Worm (Caenorhabditis elegans) whole organism, L4/young adult: ENCODE measurements around the gene Y57A10A.4.

Experiments
- W03F9.2 ChIP-seq: fragments of 150-350 bp; optimal IDR thresholded peaks from 2 replicates; lab custom pipeline; 2014; ENCODE audit warnings: missing biosample characterization, missing genetic modification characterization
- dao-5 ChIP-seq: sonication (generic microtip); optimal IDR thresholded peaks from 2 replicates; lab custom pipeline; 2016; ENCODE audit warnings: missing genotype, missing genetic modification characterization, moderate library complexity, missing compliant biosample characterization
- him-1 ChIP-seq: sonication (generic microtip); optimal IDR thresholded peaks from 2 replicates; lab custom pipeline; 2016; ENCODE audit warnings: missing genotype, missing genetic modification reagents, missing genetic modification characterization, missing compliant biosample characterization

Gene Y57A10A.4

ce11 chrII:12169487-12170128 lies 17.9 kb downstream of the Y57A10A.4 start:
- TF ChIP-seq him-1 (tag; lab: Kevin White, UChicago) = no peak
- TF ChIP-seq dao-5 = no peak
- no peak for TF ChIP-seq W03F9.2 (tag; lab: Kevin White, UChicago)

- TF ChIP-seq W03F9.2 (tag; lab: Kevin White, UChicago) (no peak), him-1 (tag; lab: Kevin White, UChicago) (no peak), dao-5 (no peak)
Observed at ce11 chrII:12172273-12172672, 20.5 kb downstream of the Y57A10A.4 start, which contains the start of gene rol-1. rol-1 (plus strand) TSS chrII:12172573.

ce11 chrII:12175398-12175797 lies 23.7 kb downstream of the Y57A10A.4 start:
- TF ChIP-seq W03F9.2 (tag; lab: Kevin White, UChicago) (no peak), dao-5 (no peak), him-1 (tag; lab: Kevin White, UChicago) (no peak)

- no peak for TF ChIP-seq dao-5
- no peak for TF ChIP-seq him-1 (tag; lab: Kevin White, UChicago)
- TF ChIP-seq W03F9.2 (tag; lab: Kevin White, UChicago) = no peak
Observed at ce11 chrII:12176521-12176920, 24.8 kb downstream of the Y57A10A.4 start.

ce11 chrII:12184857-12185256 lies 33.1 kb downstream of the Y57A10A.4 start, which contains the start of gene Y57A10A.13:
Y57A10A.13 (minus strand) TSS chrII:12184902.
- TF ChIP-seq him-1 (tag; lab: Kevin White, UChicago) (no peak), W03F9.2 (tag; lab: Kevin White, UChicago) (no peak), dao-5 (no peak)

ce11 chrII:12185710-12186109 lies 34.0 kb downstream of the Y57A10A.4 start, which contains the start of gene Y57A10A.14:
Y57A10A.14 (plus strand) TSS chrII:12185937.
- no peak for TF ChIP-seq dao-5
- TF ChIP-seq W03F9.2 (tag; lab: Kevin White, UChicago) = no peak
- TF ChIP-seq him-1 (tag; lab: Kevin White, UChicago) = no peak

- no peak for TF ChIP-seq W03F9.2 (tag; lab: Kevin White, UChicago)
- TF ChIP-seq him-1 (tag; lab: Kevin White, UChicago) = no peak
- TF ChIP-seq dao-5 = no peak
Observed at ce11 chrII:12186726-12187125, 35.0 kb downstream of the Y57A10A.4 start.

ce11 chrII:12189193-12189592 lies 37.5 kb downstream of the Y57A10A.4 start:
- TF ChIP-seq him-1 (tag; lab: Kevin White, UChicago) = no peak
- no peak for TF ChIP-seq dao-5
- TF ChIP-seq W03F9.2 (tag; lab: Kevin White, UChicago) = no peak

- TF ChIP-seq W03F9.2 (tag; lab: Kevin White, UChicago) (no peak), dao-5 (no peak)
Observed at ce11 chrII:12199209-12199608, 47.5 kb downstream of the Y57A10A.4 start.

- TF ChIP-seq dao-5 (no peak), W03F9.2 (tag; lab: Kevin White, UChicago) (no peak), him-1 (tag; lab: Kevin White, UChicago) (no peak)
Observed at ce11 chrII:12199912-12200637, 48.3 kb downstream of the Y57A10A.4 start, which contains the start of gene polg-1. polg-1 (minus strand) TSS chrII:12199962.

- TF ChIP-seq dao-5 = no peak
- TF ChIP-seq W03F9.2 (tag; lab: Kevin White, UChicago) = no peak
Observed at ce11 chrII:12202281-12202680, 50.5 kb downstream of the Y57A10A.4 start, which contains the start of gene trpp-5. trpp-5 (minus strand) TSS chrII:12202381.

- TF ChIP-seq dao-5 = no peak
- no peak for TF ChIP-seq W03F9.2 (tag; lab: Kevin White, UChicago)
- no peak for TF ChIP-seq him-1 (tag; lab: Kevin White, UChicago)
Observed at ce11 chrII:12202921-12203320, 51.2 kb downstream of the Y57A10A.4 start, which contains the start of gene aqp-12. aqp-12 (plus strand) TSS chrII:12203221.
